Worm (Caenorhabditis elegans) whole organism, young adult: Measurements from ENCODE around the gene F19G12.1.

Source experiments
- akir-1 ChIP-seq: fragments of 200-800 bp; sonication (Bioruptor generic); optimal IDR thresholded peaks from 2 replicates; lab custom pipeline; 2018; ENCODE audit warnings: mild to moderate bottlenecking, missing genetic modification characterization, moderate library complexity, missing compliant biosample characterization
- ceh-58 ChIP-seq: fragments of 200-800 bp; sonication (Bioruptor generic); IDR thresholded peaks from 2 replicates; pipeline ENCODE4 v1.3.6; 2022; ENCODE audit warnings: missing genetic modification characterization, missing compliant biosample characterization
- gei-17 ChIP-seq: fragments of 200-800 bp; sonication (Bioruptor generic); optimal IDR thresholded peaks from 2 replicates; lab custom pipeline; 2018; ENCODE audit warnings: mild to moderate bottlenecking, missing genetic modification characterization, missing compliant biosample characterization
- lin-26 ChIP-seq: fragments of 200-800 bp; sonication (Bioruptor generic); IDR thresholded peaks from 2 replicates; pipeline ENCODE4 v1.3.6; 2022; ENCODE audit warnings: missing genetic modification reagents, missing genetic modification characterization, missing compliant biosample characterization
- pha-4 ChIP-seq: fragments of 150-350 bp; sonication (generic microtip); optimal IDR thresholded peaks from 2 replicates; lab custom pipeline; 2014; ENCODE audit warnings: missing biosample characterization, missing genetic modification reagents, missing genetic modification characterization
- snpc-4 ChIP-seq, 5 experiments: fragments of 150-350 bp in 1 of 5; sonication (generic microtip) in 4 of 5; optimal IDR thresholded peaks; 2 replicates each; lab custom pipeline; 2014 to 2018; ENCODE audit warnings: missing genetic modification characterization in 5 of 5, missing biosample characterization in 3 of 5, antibody characterized with exemption in 2 of 5, mild to moderate bottlenecking in 2 of 5, missing compliant biosample characterization in 2 of 5, missing genotype in 2 of 5, moderate library complexity in 2 of 5, missing genetic modification reagents in 1 of 5

- TF ChIP-seq akir-1 (GFP tag; lab: Kevin White, UChicago): no peak
- TF ChIP-seq gei-17 (GFP tag; lab: Kevin White, UChicago): no peak
- TF ChIP-seq ceh-58 (GFP tag; lab: Robert Waterston, UW): no peak
- TF ChIP-seq snpc-4 (GFP tag; optimal IDR thresholded peaks at IDR 0.05; lab: Kevin White, UChicago): no peak
- TF ChIP-seq snpc-4 (tag; optimal IDR thresholded peaks at IDR 0.05; lab: Kevin White, UChicago): no peak
- no peak for TF ChIP-seq lin-26 (GFP tag; lab: Robert Waterston, UW)
- no peak for TF ChIP-seq pha-4 (tag; lab: Kevin White, UChicago)
These were observed 33.9 kb downstream of the F19G12.1 start, which contains the start of gene D1005.6 for ce11 chrX:1464699-1465098.
